Fruit fly (Drosophila melanogaster) whole organism, embryonic: Measurements from ENCODE around the gene Prosbeta6.
A peak's percentile ranks its signal among the peaks of the same experiment; 100 is the strongest.

Experiments used
- CG10431 ChIP-seq: fragments of 200-800 bp; sonication (Bioruptor generic); optimal IDR thresholded peaks from 3 replicates; lab custom pipeline; 2018; ENCODE audit warnings: missing biosample characterization, mild to moderate bottlenecking, missing genetic modification characterization
- CG10654 ChIP-seq: fragments of 200-800 bp; sonication (Bioruptor generic); optimal IDR thresholded peaks from 2 replicates; lab custom pipeline; 2016; ENCODE audit warnings: missing biosample characterization, missing genetic modification characterization
- CG11085 ChIP-seq: fragments of 200-800 bp; sonication (Bioruptor generic); IDR thresholded peaks from 2 replicates; pipeline ENCODE4 v1.3.6; 2022; ENCODE audit warnings: missing biosample characterization, missing genetic modification characterization
- CG11398 ChIP-seq: fragments of 200-800 bp; sonication (Bioruptor generic); optimal IDR thresholded peaks from 2 replicates; lab custom pipeline; 2016; ENCODE audit warnings: missing biosample characterization, missing genetic modification characterization
- CG14014 ChIP-seq: fragments of 200-800 bp; sonication (Bioruptor generic); IDR thresholded peaks from 2 replicates; pipeline ENCODE4 v1.3.6; 2022; ENCODE audit warnings: missing biosample characterization, missing genetic modification characterization
- CG14050 ChIP-seq: fragments of 200-800 bp; sonication (Bioruptor generic); IDR thresholded peaks from 3 replicates; pipeline ENCODE4 v1.3.6; 2022; ENCODE audit warnings: missing biosample characterization, missing genetic modification characterization
- CG14441 ChIP-seq: fragments of 200-800 bp; sonication (Bioruptor generic); IDR thresholded peaks from 2 replicates; pipeline ENCODE4 v1.3.6; 2022; ENCODE audit warnings: missing biosample characterization, missing genetic modification characterization
- CG15073 ChIP-seq: fragments of 200-800 bp; sonication (Bioruptor generic); optimal IDR thresholded peaks from 2 replicates; lab custom pipeline; 2016; ENCODE audit warnings: missing biosample characterization, missing genetic modification characterization
- CG16863 ChIP-seq: fragments of 200-800 bp; sonication (Bioruptor generic); optimal IDR thresholded peaks from 3 replicates; lab custom pipeline; 2016; ENCODE audit warnings: missing biosample characterization, missing genetic modification characterization
- CG17186 ChIP-seq: fragments of 200-800 bp; sonication (Bioruptor generic); optimal IDR thresholded peaks from 3 replicates; lab custom pipeline; 2017; ENCODE audit warnings: missing biosample characterization, missing genetic modification reagents, missing genetic modification characterization
- CG17385 ChIP-seq: fragments of 200-800 bp; sonication (Bioruptor generic); optimal IDR thresholded peaks from 3 replicates; lab custom pipeline; 2018; ENCODE audit warnings: missing biosample characterization, mild to moderate bottlenecking, missing genetic modification characterization
- CG2889 ChIP-seq: fragments of 200-800 bp; sonication (Bioruptor generic); IDR thresholded peaks from 3 replicates; pipeline ENCODE4 v1.3.6; 2022; ENCODE audit warnings: missing biosample characterization, missing genetic modification characterization
- CG30431 ChIP-seq: fragments of 200-800 bp; sonication (Bioruptor generic); optimal IDR thresholded peaks from 2 replicates; lab custom pipeline; 2017; ENCODE audit warnings: missing biosample characterization, missing genetic modification characterization
- CG34376 ChIP-seq: fragments of 200-800 bp; sonication (Bioruptor generic); optimal IDR thresholded peaks from 2 replicates; lab custom pipeline; 2018; ENCODE audit warnings: missing biosample characterization, mild to moderate bottlenecking, missing genetic modification characterization
- CG4360 ChIP-seq: fragments of 200-800 bp; sonication (Bioruptor generic); IDR thresholded peaks from 2 replicates; pipeline ENCODE4 v1.3.6; 2022; ENCODE audit warnings: missing biosample characterization, missing genetic modification characterization
- CG6791 ChIP-seq: fragments of 200-800 bp; sonication (Bioruptor generic); IDR thresholded peaks from 3 replicates; pipeline ENCODE4 v1.3.6; 2022; ENCODE audit warnings: missing biosample characterization, missing genetic modification characterization; ENCODE audit not compliant: partially characterized antibody
- CG8944 ChIP-seq: fragments of 200-800 bp; sonication (Bioruptor generic); optimal IDR thresholded peaks from 3 replicates; lab custom pipeline; 2016; ENCODE audit warnings: missing biosample characterization, missing genetic modification characterization
- CG9215 ChIP-seq: fragments of 200-800 bp; sonication (Bioruptor generic); IDR thresholded peaks from 2 replicates; pipeline ENCODE4 v1.3.6; 2022; ENCODE audit warnings: missing biosample characterization, missing genetic modification characterization
- CG9727 ChIP-seq: fragments of 200-800 bp; sonication (Bioruptor generic); optimal IDR thresholded peaks from 3 replicates; lab custom pipeline; 2017; ENCODE audit warnings: missing biosample characterization, mild to moderate bottlenecking, missing genetic modification characterization
- CkIIα-i1 ChIP-seq: fragments of 200-800 bp; sonication (Bioruptor generic); IDR thresholded peaks from 2 replicates; pipeline ENCODE4 v1.3.6; 2022; ENCODE audit warnings: missing biosample characterization, missing genetic modification characterization
- ERR ChIP-seq: fragments of 200-800 bp; sonication (Bioruptor generic); optimal IDR thresholded peaks from 2 replicates; lab custom pipeline; 2016; ENCODE audit warnings: missing biosample characterization, missing genetic modification characterization
- NFAT ChIP-seq: fragments of 200-800 bp; sonication (Bioruptor generic); IDR thresholded peaks from 2 replicates; pipeline ENCODE4 v1.3.6; 2022; ENCODE audit warnings: missing biosample characterization, missing genetic modification characterization
- NK7.1 ChIP-seq: fragments of 200-800 bp; sonication (Bioruptor generic); optimal IDR thresholded peaks from 3 replicates; lab custom pipeline; 2016; ENCODE audit warnings: missing biosample characterization, missing genetic modification characterization
- Nf-YC ChIP-seq: fragments of 200-800 bp; optimal IDR thresholded peaks from 3 replicates; lab custom pipeline; 2019; ENCODE audit warnings: missing biosample characterization, mild to moderate bottlenecking, missing genetic modification characterization, moderate library complexity
- Opbp ChIP-seq: fragments of 200-800 bp; sonication (Bioruptor generic); IDR thresholded peaks from 3 replicates; pipeline ENCODE4 v1.3.6; 2022; ENCODE audit warnings: missing biosample characterization, missing genetic modification characterization; ENCODE audit not compliant: partially characterized antibody
- Rx ChIP-seq: fragments of 200-800 bp; sonication (Bioruptor generic); IDR thresholded peaks from 2 replicates; pipeline ENCODE4 v1.3.6; 2022; ENCODE audit warnings: missing biosample characterization, missing genetic modification characterization
- Sox102F ChIP-seq: fragments of 200-800 bp; sonication (Bioruptor generic); optimal IDR thresholded peaks from 2 replicates; lab custom pipeline; 2018; ENCODE audit warnings: missing biosample characterization, mild to moderate bottlenecking, missing genetic modification characterization, moderate library complexity
- Xbp1 ChIP-seq: fragments of 200-800 bp; sonication (Bioruptor generic); optimal IDR thresholded peaks from 3 replicates; lab custom pipeline; 2016; ENCODE audit warnings: missing biosample characterization, mild to moderate bottlenecking, missing genetic modification characterization
- ap ChIP-seq: fragments of 200-800 bp; sonication (Bioruptor generic); IDR thresholded peaks from 2 replicates; pipeline ENCODE4 v1.3.6; 2022; ENCODE audit warnings: missing biosample characterization, missing genetic modification characterization
- az2 ChIP-seq: fragments of 200-800 bp; sonication (Bioruptor generic); optimal IDR thresholded peaks from 3 replicates; lab custom pipeline; 2016; ENCODE audit warnings: missing biosample characterization, missing genetic modification characterization
- cwo ChIP-seq: fragments of 200-800 bp; sonication (Bioruptor generic); optimal IDR thresholded peaks from 3 replicates; lab custom pipeline; 2017; ENCODE audit warnings: missing biosample characterization, missing genetic modification characterization, mild to moderate bottlenecking, moderate library complexity, missing genetic modification reagents
- da ChIP-seq: fragments of 200-800 bp; sonication (Bioruptor generic); optimal IDR thresholded peaks from 2 replicates; lab custom pipeline; 2016; ENCODE audit warnings: missing biosample characterization, missing genetic modification characterization
- ftz-f1 ChIP-seq: fragments of 200-800 bp; sonication (Bioruptor generic); optimal IDR thresholded peaks from 2 replicates; lab custom pipeline; 2016; ENCODE audit warnings: missing biosample characterization, missing genetic modification characterization
- gcm ChIP-seq: fragments of 200-800 bp; sonication (Bioruptor generic); optimal IDR thresholded peaks from 2 replicates; lab custom pipeline; 2019; ENCODE audit warnings: missing biosample characterization, mild to moderate bottlenecking, missing genetic modification characterization, moderate library complexity
- gfzf ChIP-seq: fragments of 200-800 bp; sonication (Bioruptor generic); optimal IDR thresholded peaks from 2 replicates; lab custom pipeline; 2016; ENCODE audit warnings: missing biosample characterization, mild to moderate bottlenecking, missing genetic modification characterization, moderate library complexity
- hb ChIP-seq: fragments of 200-800 bp; sonication (Bioruptor generic); IDR thresholded peaks from 3 replicates; pipeline ENCODE4 v1.3.6; 2022; ENCODE audit warnings: missing biosample characterization, missing genetic modification characterization; ENCODE audit not compliant: partially characterized antibody
- jigr1 ChIP-seq: fragments of 200-800 bp; sonication (Bioruptor generic); IDR thresholded peaks from 3 replicates; pipeline ENCODE4 v1.3.6; 2022; ENCODE audit warnings: missing biosample characterization, missing genetic modification characterization
- kah ChIP-seq: fragments of 200-800 bp; sonication (Bioruptor generic); optimal IDR thresholded peaks from 2 replicates; lab custom pipeline; 2018; ENCODE audit warnings: missing biosample characterization, mild to moderate bottlenecking, missing genetic modification characterization
- knrl ChIP-seq: fragments of 200-800 bp; sonication (Bioruptor generic); IDR thresholded peaks from 3 replicates; pipeline ENCODE4 v1.3.6; 2022; ENCODE audit warnings: missing biosample characterization, missing genetic modification characterization; ENCODE audit not compliant: partially characterized antibody
- lov ChIP-seq, 2 experiments: fragments of 200-800 bp in 1 of 2; fragments of >200 bp in 1 of 2; sonication (Bioruptor generic) in 1 of 2; IDR thresholded peaks in 1 of 2; optimal IDR thresholded peaks in 1 of 2; 2 replicates in 1 of 2; 3 replicates in 1 of 2; pipeline versions ENCODE4 v1.3.6 to Lab custom; 2017 to 2022; ENCODE audit warnings: missing biosample characterization in 1 of 2, missing genetic modification characterization in 1 of 2
- mld ChIP-seq: fragments of 200-800 bp; sonication (Bioruptor generic); IDR thresholded peaks from 3 replicates; pipeline ENCODE4 v1.3.6; 2022; ENCODE audit warnings: missing biosample characterization, missing genetic modification characterization; ENCODE audit not compliant: partially characterized antibody
- odd ChIP-seq: fragments of 200-800 bp; sonication (Bioruptor generic); optimal IDR thresholded peaks from 2 replicates; lab custom pipeline; 2017; ENCODE audit warnings: missing biosample characterization, mild to moderate bottlenecking, missing genetic modification characterization
- sens ChIP-seq: fragments of 200-800 bp; sonication (Bioruptor generic); peaks from one replicate; lab custom pipeline; 2016; ENCODE audit warnings: missing biosample characterization, missing genetic modification characterization
- sens-2 ChIP-seq: fragments of 200-800 bp; sonication (Bioruptor generic); IDR thresholded peaks from 2 replicates; pipeline ENCODE4 v1.3.6; 2022; ENCODE audit warnings: missing biosample characterization, missing genetic modification characterization
- so ChIP-seq: fragments of 200-800 bp; sonication (Bioruptor generic); IDR thresholded peaks from 3 replicates; pipeline ENCODE4 v1.3.6; 2022; ENCODE audit warnings: missing biosample characterization, missing genetic modification characterization
- tin ChIP-seq: fragments of 200-800 bp; sonication (Bioruptor generic); optimal IDR thresholded peaks from 3 replicates; lab custom pipeline; 2016; ENCODE audit warnings: missing biosample characterization, missing genetic modification characterization
- trem ChIP-seq: fragments of 200-800 bp; optimal IDR thresholded peaks from 3 replicates; lab custom pipeline; 2019; ENCODE audit warnings: missing biosample characterization, mild to moderate bottlenecking, missing genetic modification characterization, moderate library complexity
- tup ChIP-seq: fragments of 200-800 bp; sonication (Bioruptor generic); optimal IDR thresholded peaks from 2 replicates; lab custom pipeline; 2016; ENCODE audit warnings: missing biosample characterization, mild to moderate bottlenecking, missing genetic modification characterization, moderate library complexity
- twi ChIP-seq: fragments of 200-800 bp; optimal IDR thresholded peaks from 2 replicates; lab custom pipeline; 2019; ENCODE audit warnings: missing biosample characterization, mild to moderate bottlenecking, missing genetic modification characterization, moderate library complexity
- unc-4 ChIP-seq: fragments of 200-800 bp; sonication (Bioruptor generic); IDR thresholded peaks from 2 replicates; pipeline ENCODE4 v1.3.6; 2022; ENCODE audit warnings: missing biosample characterization, missing genetic modification characterization; ENCODE audit not compliant: partially characterized antibody
- unpg ChIP-seq: fragments of 200-800 bp; sonication (Bioruptor generic); optimal IDR thresholded peaks from 3 replicates; lab custom pipeline; 2018; ENCODE audit warnings: missing biosample characterization, mild to moderate bottlenecking, missing genetic modification characterization, moderate library complexity

Gene Prosbeta6

dm6 chr3L:16640509-16641068 is 30.4 kb upstream of the Prosbeta6 start (continued):
- TF ChIP-seq CG15073 (GFP tag; lab: Kevin White, UChicago) (no peak), CG14050 (GFP tag; lab: Robert Waterston, UW) (no peak), sens-2 (GFP tag; lab: Robert Waterston, UW) (no peak), CG6791 (GFP tag; lab: Robert Waterston, UW) (no peak), Rx (GFP tag; lab: Robert Waterston, UW) (no peak), CG17186 (GFP tag; lab: Kevin White, UChicago) (no peak), unpg (GFP tag; lab: Kevin White, UChicago) (peak; percentile 41), Nf-YC (no peak), CG8944 (no peak), kah (no peak), so (GFP tag; lab: Robert Waterston, UW) (no peak), Sox102F (GFP tag; lab: Kevin White, UChicago) (peak; percentile 28), trem (tag; lab: Kevin White, UChicago) (peak; percentile 60), CG10431 (no peak), twi (tag; lab: Kevin White, UChicago) (no peak), gfzf (no peak), ftz-f1 (GFP tag; lab: Kevin White, UChicago) (no peak), mld (GFP tag; lab: Robert Waterston, UW) (no peak), CG30431 (GFP tag; lab: Kevin White, UChicago) (no peak), NFAT (GFP tag; lab: Robert Waterston, UW) (no peak), tin (GFP tag; lab: Kevin White, UChicago) (no peak), knrl (GFP tag; lab: Robert Waterston, UW) (no peak), Opbp (GFP tag; lab: Robert Waterston, UW) (no peak), CG14014 (no peak), CG4360 (GFP tag; lab: Robert Waterston, UW) (no peak), CG34376 (GFP tag; lab: Kevin White, UChicago) (no peak), az2 (GFP tag; lab: Kevin White, UChicago) (no peak), CG17385 (GFP tag; lab: Kevin White, UChicago) (no peak), Xbp1 (GFP tag; lab: Kevin White, UChicago) (no peak), ERR (GFP tag; lab: Kevin White, UChicago) (no peak), CG10654 (GFP tag; lab: Kevin White, UChicago) (peak; percentile 22), lov (optimal IDR thresholded peaks at IDR 0.05; lab: Kevin White, UChicago) (no peak), lov (GFP tag; IDR thresholded peaks at IDR 0.05; lab: Robert Waterston, UW) (no peak; the same call in 2 of the 3 replicates), tup (GFP tag; lab: Kevin White, UChicago) (no peak), jigr1 (GFP tag; lab: Robert Waterston, UW) (no peak), NK7.1 (GFP tag; lab: Kevin White, UChicago) (no peak), sens (peak; percentile 89), cwo (GFP tag; lab: Kevin White, UChicago) (no peak), CG9215 (GFP tag; lab: Robert Waterston, UW) (no peak), da (GFP tag; lab: Kevin White, UChicago) (no peak), gcm (GFP tag; lab: Kevin White, UChicago) (peak; percentile 53), CG11398 (GFP tag; lab: Kevin White, UChicago) (no peak), unc-4 (no peak), CG16863 (GFP tag; lab: Kevin White, UChicago) (no peak), hb (GFP tag; lab: Robert Waterston, UW) (no peak), CG9727 (GFP tag; lab: Kevin White, UChicago) (peak; percentile 79), CG2889 (GFP tag; lab: Robert Waterston, UW) (no peak), CkIIα-i1 (no peak), CG14441 (no peak), ap (GFP tag; lab: Robert Waterston, UW) (no peak), odd (peak; percentile 32), CG11085 (no peak)
